Fruit fly (Drosophila melanogaster) whole organism, embryonic: ENCODE results near the gene CG13088.

ENCODE experiments used
- Atf-2 ChIP-seq: fragments of 200-800 bp; sonication (Bioruptor generic); optimal IDR thresholded peaks from 2 replicates; lab custom pipeline; 2016; ENCODE audit warnings: missing biosample characterization, missing genetic modification characterization
- Bdp1 ChIP-seq: fragments of 200-800 bp; sonication (Bioruptor generic); optimal IDR thresholded peaks from 3 replicates; lab custom pipeline; 2016; ENCODE audit warnings: missing biosample characterization, missing genetic modification characterization
- C15 ChIP-seq: fragments of 200-800 bp; sonication (Bioruptor generic); IDR thresholded peaks from 3 replicates; pipeline ENCODE4 v1.3.6; 2022; ENCODE audit warnings: missing biosample characterization, missing genetic modification characterization
- CG10147 ChIP-seq: fragments of 200-800 bp; sonication (Bioruptor generic); optimal IDR thresholded peaks from 2 replicates; lab custom pipeline; 2019; ENCODE audit warnings: missing biosample characterization, mild to moderate bottlenecking, missing genetic modification characterization, moderate library complexity
- CG10654 ChIP-seq: fragments of 200-800 bp; sonication (Bioruptor generic); optimal IDR thresholded peaks from 2 replicates; lab custom pipeline; 2016; ENCODE audit warnings: missing biosample characterization, missing genetic modification characterization
- CG10959 ChIP-seq: fragments of 200-800 bp; sonication (Bioruptor generic); IDR thresholded peaks from 2 replicates; pipeline ENCODE4 v1.3.6; 2022; ENCODE audit warnings: missing biosample characterization, missing genetic modification characterization
- CG11093 ChIP-seq: fragments of 200-800 bp; sonication (Bioruptor generic); IDR thresholded peaks from 3 replicates; pipeline ENCODE4 v1.3.6; 2022; ENCODE audit warnings: missing biosample characterization, missing genetic modification characterization
- CG11398 ChIP-seq: fragments of 200-800 bp; sonication (Bioruptor generic); optimal IDR thresholded peaks from 2 replicates; lab custom pipeline; 2016; ENCODE audit warnings: missing biosample characterization, missing genetic modification characterization
- CG11504 ChIP-seq: fragments of 200-800 bp; sonication (Bioruptor generic); optimal IDR thresholded peaks from 3 replicates; lab custom pipeline; 2019; ENCODE audit warnings: missing biosample characterization, mild to moderate bottlenecking, missing genetic modification characterization, moderate library complexity
- CG11695 ChIP-seq: fragments of 200-800 bp; sonication (Bioruptor generic); IDR thresholded peaks from 3 replicates; pipeline ENCODE4 v1.3.6; 2022; ENCODE audit warnings: missing biosample characterization, missing genetic modification characterization
- CG12769 ChIP-seq: fragments of 200-800 bp; sonication (Bioruptor generic); optimal IDR thresholded peaks from 2 replicates; lab custom pipeline; 2019; ENCODE audit warnings: missing biosample characterization, mild to moderate bottlenecking, missing genetic modification characterization, moderate library complexity
- CG14441 ChIP-seq: fragments of 200-800 bp; sonication (Bioruptor generic); IDR thresholded peaks from 2 replicates; pipeline ENCODE4 v1.3.6; 2022; ENCODE audit warnings: missing biosample characterization, missing genetic modification characterization
- CG16813 ChIP-seq: fragments of 200-800 bp; sonication (Bioruptor generic); IDR thresholded peaks from 3 replicates; pipeline ENCODE4 v1.3.6; 2022; ENCODE audit warnings: missing biosample characterization, missing genetic modification characterization; ENCODE audit not compliant: partially characterized antibody
- CG17359 ChIP-seq: fragments of 200-800 bp; sonication (Bioruptor generic); optimal IDR thresholded peaks from 3 replicates; lab custom pipeline; 2018; ENCODE audit warnings: missing biosample characterization, mild to moderate bottlenecking, missing genetic modification characterization, moderate library complexity
- CG17612 ChIP-seq: fragments of 200-800 bp; sonication (Bioruptor generic); IDR thresholded peaks from 2 replicates; pipeline ENCODE4 v1.3.6; 2022; ENCODE audit warnings: missing biosample characterization, missing genetic modification characterization
- CG17829 ChIP-seq: fragments of 200-800 bp; optimal IDR thresholded peaks from 2 replicates; lab custom pipeline; 2019; ENCODE audit warnings: missing biosample characterization, mild to moderate bottlenecking, missing genetic modification characterization, moderate library complexity
- CG3065 ChIP-seq: fragments of 200-800 bp; sonication (Bioruptor generic); optimal IDR thresholded peaks from 2 replicates; lab custom pipeline; 2016; ENCODE audit warnings: missing biosample characterization, missing genetic modification characterization
- CG31388 ChIP-seq: fragments of 200-800 bp; sonication (Bioruptor generic); optimal IDR thresholded peaks from 2 replicates; lab custom pipeline; 2016; ENCODE audit warnings: missing biosample characterization, missing genetic modification characterization
- CG42726 ChIP-seq: fragments of 200-800 bp; sonication (Bioruptor generic); IDR thresholded peaks from 2 replicates; pipeline ENCODE4 v1.3.6; 2022; ENCODE audit warnings: missing biosample characterization, missing genetic modification characterization; ENCODE audit not compliant: partially characterized antibody
- CG4282 ChIP-seq: fragments of 200-800 bp; sonication (Bioruptor generic); optimal IDR thresholded peaks from 2 replicates; lab custom pipeline; 2016; ENCODE audit warnings: missing biosample characterization, missing genetic modification characterization
- CG6813 ChIP-seq: fragments of 200-800 bp; sonication (Bioruptor generic); optimal IDR thresholded peaks from 2 replicates; lab custom pipeline; 2017; ENCODE audit warnings: missing biosample characterization, missing genetic modification characterization, mild to moderate bottlenecking, moderate library complexity, missing genetic modification reagents
- CG7963 ChIP-seq: fragments of 200-800 bp; sonication (Bioruptor generic); IDR thresholded peaks from 3 replicates; pipeline ENCODE4 v1.3.6; 2022; ENCODE audit warnings: missing biosample characterization, missing genetic modification characterization; ENCODE audit not compliant: partially characterized antibody
- Camta ChIP-seq: fragments of 200-800 bp; sonication (Bioruptor generic); optimal IDR thresholded peaks from 2 replicates; lab custom pipeline; 2016; ENCODE audit warnings: missing biosample characterization, missing genetic modification characterization
- D ChIP-seq, 2 experiments: fragments of 200-800 bp in 1 of 2; fragments of >200 bp in 1 of 2; sonication (Bioruptor generic) in 1 of 2; optimal IDR thresholded peaks; 2 replicates in 1 of 2; 3 replicates in 1 of 2; lab custom pipeline; 2017; ENCODE audit warnings: mild to moderate bottlenecking in 1 of 2, missing biosample characterization in 1 of 2, missing genetic modification characterization in 1 of 2, missing genetic modification reagents in 1 of 2
- Dbx ChIP-seq: fragments of 200-800 bp; sonication (Bioruptor generic); IDR thresholded peaks from 3 replicates; pipeline ENCODE4 v1.3.6; 2022; ENCODE audit warnings: missing biosample characterization, missing genetic modification characterization
- Dek ChIP-seq: fragments of 200-800 bp; sonication (Bioruptor generic); optimal IDR thresholded peaks from 3 replicates; lab custom pipeline; 2019; ENCODE audit warnings: missing biosample characterization, mild to moderate bottlenecking, missing genetic modification characterization, moderate library complexity
- Dll ChIP-seq: fragments of 200-800 bp; sonication (Bioruptor generic); IDR thresholded peaks from 4 replicates; pipeline ENCODE4 v1.3.6; 2022; ENCODE audit warnings: missing biosample characterization, missing genetic modification characterization; ENCODE audit not compliant: partially characterized antibody
- Eip74EF ChIP-seq, 2 experiments: fragments of 200-800 bp in 1 of 2; fragments of >200 bp in 1 of 2; sonication (Bioruptor generic) in 1 of 2; optimal IDR thresholded peaks; 2 replicates each; lab custom pipeline; 2017 to 2019; ENCODE audit warnings: missing biosample characterization in 2 of 2, missing genetic modification characterization in 2 of 2, mild to moderate bottlenecking in 1 of 2, moderate library complexity in 1 of 2
- Elba2 ChIP-seq: fragments of 200-800 bp; sonication (Bioruptor generic); optimal IDR thresholded peaks from 3 replicates; lab custom pipeline; 2016; ENCODE audit warnings: missing biosample characterization, missing genetic modification characterization
- Fer3 ChIP-seq: fragments of 200-800 bp; sonication (Bioruptor generic); optimal IDR thresholded peaks from 2 replicates; lab custom pipeline; 2018; ENCODE audit warnings: missing biosample characterization, mild to moderate bottlenecking, missing genetic modification characterization, moderate library complexity
- GATAe ChIP-seq: fragments of 200-800 bp; sonication (Bioruptor generic); conservative IDR thresholded peaks from 2 replicates; pipeline ENCODE4 v1.3.6; 2022; ENCODE audit warnings: missing biosample characterization, missing genetic modification characterization
- Gug ChIP-seq: fragments of 200-800 bp; sonication (Bioruptor generic); IDR thresholded peaks from 4 replicates; pipeline ENCODE4 v1.3.6; 2022; ENCODE audit warnings: missing biosample characterization, missing genetic modification characterization
- Meics ChIP-seq: fragments of 200-800 bp; sonication (Bioruptor generic); optimal IDR thresholded peaks from 2 replicates; lab custom pipeline; 2017; ENCODE audit warnings: missing biosample characterization, mild to moderate bottlenecking, missing genetic modification characterization
- Nf-YC ChIP-seq: fragments of 200-800 bp; optimal IDR thresholded peaks from 3 replicates; lab custom pipeline; 2019; ENCODE audit warnings: missing biosample characterization, mild to moderate bottlenecking, missing genetic modification characterization, moderate library complexity
- Ptx1 ChIP-seq: fragments of 200-800 bp; sonication (Bioruptor generic); IDR thresholded peaks from 2 replicates; pipeline ENCODE4 v1.3.6; 2022; ENCODE audit warnings: missing biosample characterization, missing genetic modification characterization
- Side ChIP-seq: fragments of 200-800 bp; sonication (Bioruptor generic); optimal IDR thresholded peaks from 2 replicates; lab custom pipeline; 2016; ENCODE audit warnings: missing biosample characterization, missing genetic modification characterization
- Stat92E ChIP-seq, 3 experiments: fragments of >200 bp in 2 of 3; fragments of 200-800 bp in 1 of 3; sonication (Bioruptor generic) in 1 of 3; optimal IDR thresholded peaks; 2 replicates each; lab custom pipeline; 2017 to 2019; ENCODE audit warnings: missing biosample characterization in 3 of 3, missing genetic modification characterization in 3 of 3, mild to moderate bottlenecking in 1 of 3, moderate library complexity in 1 of 3
- Usf ChIP-seq: fragments of 200-800 bp; sonication (Bioruptor generic); optimal IDR thresholded peaks from 2 replicates; lab custom pipeline; 2017; ENCODE audit warnings: missing genotype, missing biosample characterization, missing genetic modification characterization
- YL-1 ChIP-seq: fragments of 200-800 bp; sonication (Bioruptor generic); optimal IDR thresholded peaks from 3 replicates; lab custom pipeline; 2017; ENCODE audit warnings: missing biosample characterization, mild to moderate bottlenecking, missing genetic modification characterization
- chm ChIP-seq: fragments of 200-800 bp; sonication (Bioruptor generic); IDR thresholded peaks from 2 replicates; pipeline ENCODE4 v1.3.6; 2022; ENCODE audit warnings: missing biosample characterization, missing genetic modification characterization
- esg ChIP-seq: fragments of 200-800 bp; sonication (Bioruptor generic); conservative IDR thresholded peaks from 2 replicates; pipeline ENCODE4 v1.3.6; 2022; ENCODE audit warnings: missing biosample characterization, missing genetic modification characterization
- fu2 ChIP-seq: fragments of 200-800 bp; sonication (Bioruptor generic); optimal IDR thresholded peaks from 2 replicates; lab custom pipeline; 2016; ENCODE audit warnings: missing biosample characterization, missing genetic modification characterization
- gsb-n ChIP-seq: fragments of 200-800 bp; sonication (Bioruptor generic); optimal IDR thresholded peaks from 3 replicates; lab custom pipeline; 2018; ENCODE audit warnings: missing biosample characterization, mild to moderate bottlenecking, missing genetic modification characterization
- kah ChIP-seq: fragments of 200-800 bp; sonication (Bioruptor generic); optimal IDR thresholded peaks from 2 replicates; lab custom pipeline; 2018; ENCODE audit warnings: missing biosample characterization, mild to moderate bottlenecking, missing genetic modification characterization
- luna ChIP-seq: fragments of 200-800 bp; sonication (Bioruptor generic); optimal IDR thresholded peaks from 2 replicates; lab custom pipeline; 2016; ENCODE audit warnings: missing biosample characterization, missing genetic modification characterization
- mirr ChIP-seq: fragments of 200-800 bp; sonication (Bioruptor generic); optimal IDR thresholded peaks from 3 replicates; lab custom pipeline; 2018; ENCODE audit warnings: missing biosample characterization, mild to moderate bottlenecking, missing genetic modification characterization
- otp ChIP-seq: fragments of 200-800 bp; sonication (Bioruptor generic); IDR thresholded peaks from 3 replicates; pipeline ENCODE4, ENCODE4 v1.3.6; 2022; ENCODE audit warnings: missing biosample characterization, missing genetic modification characterization
- pita ChIP-seq: fragments of 200-800 bp; sonication (Bioruptor generic); optimal IDR thresholded peaks from 2 replicates; lab custom pipeline; 2017; ENCODE audit warnings: missing biosample characterization, mild to moderate bottlenecking, missing genetic modification characterization
- salm ChIP-seq: fragments of 200-800 bp; sonication (Bioruptor generic); optimal IDR thresholded peaks from 2 replicates; lab custom pipeline; 2018; ENCODE audit warnings: missing biosample characterization, mild to moderate bottlenecking, missing genetic modification characterization
- sens-2 ChIP-seq: fragments of 200-800 bp; sonication (Bioruptor generic); IDR thresholded peaks from 2 replicates; pipeline ENCODE4 v1.3.6; 2022; ENCODE audit warnings: missing biosample characterization, missing genetic modification characterization
- sob ChIP-seq: fragments of 200-800 bp; sonication (Bioruptor generic); IDR thresholded peaks from 2 replicates; pipeline ENCODE4 v1.3.6; 2022; ENCODE audit warnings: missing biosample characterization, missing genetic modification characterization

Gene CG13088

DNA sequence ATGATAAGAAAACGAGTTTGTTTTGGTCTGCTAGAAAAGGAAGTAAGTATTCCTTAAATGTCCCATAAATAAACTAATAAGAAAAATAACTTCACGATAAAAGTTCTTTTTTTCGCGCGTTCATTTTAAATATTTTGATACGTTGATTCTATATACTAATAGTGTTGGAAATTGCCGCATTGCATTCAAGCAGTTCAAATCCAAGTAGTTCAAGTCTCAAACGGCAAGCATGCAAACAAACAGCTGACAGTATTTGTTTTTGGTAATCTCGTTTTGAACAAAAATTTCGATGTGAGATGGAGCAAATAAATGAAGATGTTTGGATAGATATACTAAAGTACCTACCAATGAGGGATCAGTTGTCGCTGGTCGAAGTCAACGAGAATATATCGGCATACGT, at the start of gene CG13088:
Gene CG13088 (plus strand): TSS at position 247 of the 400 bp plus-strand sequence.
- TF ChIP-seq Dek (tag; lab: Kevin White, UChicago) (peak; percentile 6), CG17829 (tag; lab: Kevin White, UChicago) (peak; percentile 36), CG11504 (tag; lab: Kevin White, UChicago) (no peak), CG10147 (GFP tag; lab: Kevin White, UChicago) (no peak), CG4282 (GFP tag; lab: Kevin White, UChicago) (no peak), otp (GFP tag; lab: Robert Waterston, UW) (no peak), GATAe (no peak), chm (GFP tag; lab: Robert Waterston, UW) (no peak), CG12769 (tag; lab: Kevin White, UChicago) (no peak), Atf-2 (GFP tag; lab: Kevin White, UChicago) (no peak), CG42726 (GFP tag; lab: Robert Waterston, UW) (peak; percentile 50; the same call in 1 of the 2 replicates), gsb-n (tag; lab: Kevin White, UChicago) (no peak), pita (GFP tag; lab: Kevin White, UChicago) (no peak), Dll (GFP tag; lab: Robert Waterston, UW) (no peak), Elba2 (GFP tag; lab: Kevin White, UChicago) (peak; percentile 32), kah (GFP tag; lab: Kevin White, UChicago) (no peak), Ptx1 (GFP tag; lab: Robert Waterston, UW) (no peak), fu2 (GFP tag; lab: Kevin White, UChicago) (peak; percentile 38), Usf (GFP tag; lab: Kevin White, UChicago) (no peak), CG31388 (GFP tag; lab: Kevin White, UChicago) (no peak), CG11398 (GFP tag; lab: Kevin White, UChicago) (peak; percentile 2), CG16813 (GFP tag; lab: Robert Waterston, UW) (no peak), Side (GFP tag; lab: Kevin White, UChicago) (peak; percentile 12), CG17612 (GFP tag; lab: Robert Waterston, UW) (no peak), D (optimal IDR thresholded peaks at IDR 0.05; lab: Kevin White, UChicago) (no peak), D (GFP tag; optimal IDR thresholded peaks at IDR 0.05; lab: Kevin White, UChicago) (no peak), salm (tag; lab: Kevin White, UChicago) (no peak), sob (GFP tag; lab: Robert Waterston, UW) (peak; percentile 68), esg (GFP tag; lab: Robert Waterston, UW) (no peak), CG14441 (GFP tag; lab: Robert Waterston, UW) (peak; percentile 96), CG6813 (no peak), CG11695 (no peak), Eip74EF (GFP tag; optimal IDR thresholded peaks at IDR 0.05; lab: Kevin White, UChicago) (no peak), Camta (GFP tag; lab: Kevin White, UChicago) (peak; percentile 19), CG11093 (GFP tag; lab: Robert Waterston, UW) (no peak), CG3065 (GFP tag; lab: Kevin White, UChicago) (no peak), luna (GFP tag; lab: Kevin White, UChicago) (no peak), CG17359 (tag; lab: Kevin White, UChicago) (peak; percentile 18), C15 (GFP tag; lab: Robert Waterston, UW) (no peak), Nf-YC (tag; lab: Kevin White, UChicago) (no peak), CG7963 (GFP tag; lab: Robert Waterston, UW) (no peak), YL-1 (GFP tag; lab: Kevin White, UChicago) (peak; percentile 3), Bdp1 (GFP tag; lab: Kevin White, UChicago) (peak; percentile 77), Dbx (0 out of 3 replicates have a peak, but pooled peaks have one; percentile 21), CG10654 (GFP tag; lab: Kevin White, UChicago) (peak; percentile 3), mirr (no peak), Stat92E (GFP tag; optimal IDR thresholded peaks at IDR 0.05; lab: Kevin White, UChicago) (peak in 1 of 3 experiments; percentile 22), Meics (no peak), Gug (GFP tag; lab: Robert Waterston, UW) (no peak), CG10959 (GFP tag; lab: Robert Waterston, UW) (no peak), Fer3 (tag; lab: Kevin White, UChicago) (no peak), sens-2 (GFP tag; lab: Robert Waterston, UW) (no peak)
